Worm (Caenorhabditis elegans) whole organism, L4 larva: ENCODE measurements around the gene cul-4.

Experiments used
- F10B5.3 ChIP-seq: sonication (generic microtip); optimal IDR thresholded peaks from 2 replicates; lab custom pipeline; 2016; ENCODE audit warnings: mild to moderate bottlenecking, missing genetic modification characterization, missing compliant biosample characterization
- F37D6.2 ChIP-seq: sonication (generic microtip); optimal IDR thresholded peaks from 2 replicates; lab custom pipeline; 2016; ENCODE audit warnings: mild to moderate bottlenecking, missing genetic modification characterization, missing compliant biosample characterization
- F49E8.2 ChIP-seq: sonication (generic microtip); optimal IDR thresholded peaks from 2 replicates; lab custom pipeline; 2016; ENCODE audit warnings: missing compliant biosample characterization, mild to moderate bottlenecking, missing genetic modification characterization, borderline replicate concordance
- T20F7.1 ChIP-seq: fragments of 200-800 bp; sonication (Bioruptor generic); optimal IDR thresholded peaks from 2 replicates; lab custom pipeline; 2018; ENCODE audit warnings: mild to moderate bottlenecking, missing genetic modification characterization, missing compliant biosample characterization
- ama-1 ChIP-seq: fragments of 150-350 bp; optimal IDR thresholded peaks from 2 replicates; lab custom pipeline; 2014; ENCODE audit warnings: inconsistent platforms, mixed read lengths
- arid-1 ChIP-seq: fragments of 200-800 bp; sonication (Bioruptor generic); conservative IDR thresholded peaks from 2 replicates; pipeline ENCODE4 v1.3.6; 2022; ENCODE audit warnings: missing genetic modification reagents, missing genetic modification characterization, missing compliant biosample characterization
- attf-4 ChIP-seq: sonication (generic microtip); optimal IDR thresholded peaks from 3 replicates; lab custom pipeline; 2017; ENCODE audit warnings: missing biosample characterization, missing genetic modification characterization
- ceh-62 ChIP-seq: sonication (generic microtip); optimal IDR thresholded peaks from 2 replicates; lab custom pipeline; 2017; ENCODE audit warnings: missing biosample characterization, missing genetic modification characterization
- ces-1 ChIP-seq: fragments of 150-350 bp; sonication (generic microtip); optimal IDR thresholded peaks from 4 replicates; lab custom pipeline; 2014; ENCODE audit warnings: missing biosample characterization, missing genetic modification reagents, missing genetic modification characterization
- daf-16 ChIP-seq, 3 experiments: sonication (generic microtip); optimal IDR thresholded peaks; 2 replicates each; lab custom pipeline; 2016 to 2017; ENCODE audit warnings: missing genetic modification characterization in 3 of 3, missing genetic modification reagents in 3 of 3, mild to moderate bottlenecking in 2 of 3, missing compliant biosample characterization in 2 of 3, missing biosample characterization in 1 of 3, moderate library complexity in 1 of 3
- daf-8 ChIP-seq: fragments of 200-800 bp; sonication (Bioruptor generic); IDR thresholded peaks from 2 replicates; pipeline ENCODE4 v1.3.6; 2022; ENCODE audit warnings: missing genetic modification characterization, missing compliant biosample characterization
- dmd-6 ChIP-seq: fragments of 200-800 bp; sonication (Bioruptor generic); IDR thresholded peaks from 2 replicates; pipeline ENCODE4 v1.3.6; 2022; ENCODE audit warnings: missing genetic modification reagents, missing genetic modification characterization, missing compliant biosample characterization
- dve-1 ChIP-seq: sonication (generic microtip); optimal IDR thresholded peaks from 2 replicates; lab custom pipeline; 2017; ENCODE audit warnings: antibody characterized with exemption, mild to moderate bottlenecking, missing genetic modification characterization, missing compliant biosample characterization; ENCODE audit not compliant: insufficient read depth
- gei-8 ChIP-seq: fragments of 200-800 bp; sonication (Bioruptor generic); optimal IDR thresholded peaks from 2 replicates; lab custom pipeline; 2018; ENCODE audit warnings: mild to moderate bottlenecking, missing genetic modification characterization, missing compliant biosample characterization
- hlh-11 ChIP-seq: fragments of 200-800 bp; sonication (Bioruptor generic); optimal IDR thresholded peaks from 2 replicates; lab custom pipeline; 2018; ENCODE audit warnings: mild to moderate bottlenecking, missing genetic modification characterization, missing compliant biosample characterization
- hlh-30 ChIP-seq: sonication (generic microtip); optimal IDR thresholded peaks from 2 replicates; lab custom pipeline; 2017; ENCODE audit warnings: antibody characterized with exemption, mild to moderate bottlenecking, missing genetic modification characterization, missing compliant biosample characterization; ENCODE audit not compliant: insufficient read depth
- jun-1 ChIP-seq: fragments of 150-350 bp; optimal IDR thresholded peaks from 2 replicates; lab custom pipeline; 2014; ENCODE audit warnings: missing biosample characterization, missing genetic modification reagents, missing genetic modification characterization
- lin-1 ChIP-seq: fragments of 200-800 bp; sonication (Bioruptor generic); IDR thresholded peaks from 2 replicates; pipeline ENCODE4 v1.3.6; 2022; ENCODE audit warnings: missing genetic modification reagents, missing genetic modification characterization, missing compliant biosample characterization
- lin-13 ChIP-seq: fragments of 150-350 bp; optimal IDR thresholded peaks from 2 replicates; lab custom pipeline; 2014; ENCODE audit warnings: missing biosample characterization, missing genetic modification reagents, missing genetic modification characterization
- lin-39 ChIP-seq: fragments of 150-350 bp; optimal IDR thresholded peaks from 2 replicates; lab custom pipeline; 2014; ENCODE audit warnings: missing biosample characterization, missing genetic modification reagents, missing genetic modification characterization
- lsy-2 ChIP-seq, 2 experiments: fragments of 150-350 bp in 1 of 2; sonication (generic microtip) in 1 of 2; optimal IDR thresholded peaks; 2 replicates each; lab custom pipeline; 2014 to 2017; ENCODE audit warnings: missing biosample characterization in 2 of 2, missing genetic modification characterization in 2 of 2
- madf-5 ChIP-seq, 2 experiments: fragments of 200-800 bp; sonication (Bioruptor generic); IDR thresholded peaks; 2 replicates each; pipeline ENCODE4 v1.3.6; 2022; ENCODE audit warnings: missing compliant biosample characterization in 2 of 2, missing genetic modification characterization in 2 of 2
- madf-9 ChIP-seq: fragments of 200-800 bp; sonication (Bioruptor generic); conservative IDR thresholded peaks from 2 replicates; pipeline ENCODE4 v1.3.6; 2022; ENCODE audit warnings: missing genetic modification reagents, missing genetic modification characterization, missing compliant biosample characterization
- mdl-1 ChIP-seq, 2 experiments: fragments of 150-350 bp in 1 of 2; sonication (generic microtip) in 1 of 2; optimal IDR thresholded peaks; 2 replicates each; lab custom pipeline; 2014 to 2017; ENCODE audit warnings: missing biosample characterization in 2 of 2, missing genetic modification characterization in 2 of 2
- mdt-29 ChIP-seq: fragments of 200-800 bp; sonication (Bioruptor generic); IDR thresholded peaks from 2 replicates; pipeline ENCODE4 v1.3.6; 2022; ENCODE audit warnings: missing genetic modification reagents, missing genetic modification characterization, missing compliant biosample characterization
- mep-1 ChIP-seq: fragments of 150-350 bp; sonication (generic microtip); optimal IDR thresholded peaks from 3 replicates; lab custom pipeline; 2014; ENCODE audit warnings: missing biosample characterization, missing genetic modification characterization
- mes-2 ChIP-seq: sonication (generic microtip); optimal IDR thresholded peaks from 2 replicates; lab custom pipeline; 2016; ENCODE audit warnings: missing genotype, mild to moderate bottlenecking, missing genetic modification characterization, missing compliant biosample characterization; ENCODE audit not compliant: poor library complexity, severe bottlenecking
- mxl-3 ChIP-seq: fragments of 200-800 bp; sonication (Bioruptor generic); optimal IDR thresholded peaks from 2 replicates; lab custom pipeline; 2018; ENCODE audit warnings: mild to moderate bottlenecking, missing genetic modification characterization, missing compliant biosample characterization
- nhr-102 ChIP-seq: sonication (generic microtip); optimal IDR thresholded peaks from 2 replicates; lab custom pipeline; 2016; ENCODE audit warnings: mild to moderate bottlenecking, missing genetic modification characterization, moderate library complexity, missing compliant biosample characterization
- nhr-11 ChIP-seq: fragments of 150-350 bp; optimal IDR thresholded peaks from 2 replicates; lab custom pipeline; 2014; ENCODE audit warnings: missing biosample characterization, missing genetic modification characterization
- nhr-28 ChIP-seq: fragments of 150-350 bp; optimal IDR thresholded peaks from 2 replicates; lab custom pipeline; 2014; ENCODE audit warnings: missing biosample characterization, missing genetic modification characterization
- nhr-41 ChIP-seq: fragments of 200-800 bp; sonication (Bioruptor generic); IDR thresholded peaks from 2 replicates; pipeline ENCODE4 v1.3.6; 2022; ENCODE audit warnings: missing genetic modification reagents, missing genetic modification characterization, missing compliant biosample characterization
- nhr-6 ChIP-seq: fragments of 150-350 bp; optimal IDR thresholded peaks from 2 replicates; lab custom pipeline; 2014; ENCODE audit warnings: missing biosample characterization, missing genetic modification characterization
- nhr-77 ChIP-seq: fragments of 150-350 bp; optimal IDR thresholded peaks from 2 replicates; lab custom pipeline; 2014; ENCODE audit warnings: missing biosample characterization, missing genetic modification characterization
- pha-4 ChIP-seq, 2 experiments: fragments of 150-350 bp in 1 of 2; fragments of 200-800 bp in 1 of 2; sonication (Bioruptor generic) in 1 of 2; IDR thresholded peaks in 1 of 2; optimal IDR thresholded peaks in 1 of 2; 2 replicates each; pipeline versions ENCODE4 v1.3.6 to Lab custom; 2014 to 2022; ENCODE audit warnings: missing genetic modification characterization in 2 of 2, missing genetic modification reagents in 2 of 2, missing biosample characterization in 1 of 2, missing compliant biosample characterization in 1 of 2
- pqm-1 ChIP-seq: sonication (generic microtip); optimal IDR thresholded peaks from 2 replicates; lab custom pipeline; 2017; ENCODE audit warnings: missing biosample characterization, missing genetic modification characterization
- rbr-2 ChIP-seq: sonication (generic microtip); optimal IDR thresholded peaks from 2 replicates; lab custom pipeline; 2016; ENCODE audit warnings: missing genotype, missing genetic modification characterization, missing compliant biosample characterization
- snpc-4 ChIP-seq: fragments of 150-350 bp; optimal IDR thresholded peaks from 2 replicates; lab custom pipeline; 2014; ENCODE audit warnings: missing biosample characterization, missing genetic modification characterization
- tag-97 ChIP-seq: fragments of 200-800 bp; sonication (Bioruptor generic); IDR thresholded peaks from 2 replicates; pipeline ENCODE4 v1.3.6; 2022; ENCODE audit warnings: missing genetic modification characterization, missing compliant biosample characterization
- unc-130 ChIP-seq: sonication (generic microtip); optimal IDR thresholded peaks from 2 replicates; lab custom pipeline; 2016; ENCODE audit warnings: missing genetic modification reagents, missing genetic modification characterization, missing compliant biosample characterization
- unc-39 ChIP-seq: sonication (generic microtip); optimal IDR thresholded peaks from 2 replicates; lab custom pipeline; 2017; ENCODE audit warnings: missing biosample characterization, missing genetic modification characterization
- ztf-11 ChIP-seq: fragments of 150-350 bp; optimal IDR thresholded peaks from 2 replicates; lab custom pipeline; 2014; ENCODE audit warnings: missing biosample characterization, missing genetic modification characterization
- ztf-7 ChIP-seq: fragments of 150-350 bp; optimal IDR thresholded peaks from 2 replicates; lab custom pipeline; 2014; ENCODE audit warnings: missing biosample characterization, missing genetic modification characterization

cul-4 gene

DNA sequence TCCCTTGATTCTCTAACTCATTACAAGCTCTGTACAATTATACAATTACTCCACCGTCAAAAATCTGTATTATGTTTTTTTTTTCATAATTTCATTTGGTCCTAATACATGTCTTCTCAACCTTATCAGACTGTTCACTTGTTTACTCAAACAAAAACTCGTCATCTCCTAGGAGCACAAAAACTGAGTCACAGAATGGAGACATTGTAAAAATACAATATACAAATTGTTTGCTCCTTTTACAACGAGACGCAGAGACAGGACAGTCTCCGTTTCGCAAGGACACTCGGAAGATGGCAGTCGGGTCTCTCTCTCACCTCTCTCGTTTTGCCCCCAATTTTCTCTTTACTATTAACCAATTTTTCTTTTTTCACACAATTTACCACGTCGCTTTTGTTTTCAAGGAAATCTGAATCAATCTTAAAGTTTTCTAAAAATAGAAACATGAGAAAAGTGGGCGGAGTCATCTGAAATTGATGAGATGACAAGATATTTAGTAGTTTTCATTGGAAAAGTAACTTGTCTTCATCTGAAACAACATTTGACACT, 46.2 kb upstream of the cul-4 start, which contains the start of gene F32A5.8:
Gene F32A5.8 (plus strand): TSS at position 499 of the 549 bp plus-strand sequence.
- peak; percentile 56 for TF ChIP-seq mes-2 (tag; lab: Kevin White, UChicago)
- TF ChIP-seq arid-1 (GFP tag; lab: Robert Waterston, UW) = no peak
- TF ChIP-seq nhr-41 = no peak
- peak; percentile 76 for TF ChIP-seq nhr-6 (tag; lab: Kevin White, UChicago)
- no peak for TF ChIP-seq F37D6.2 (tag; lab: Kevin White, UChicago)
- TF ChIP-seq dmd-6 (GFP tag; lab: Robert Waterston, UW) = peak; percentile 72
- peak; percentile 51 for TF ChIP-seq nhr-102 (tag; lab: Kevin White, UChicago)
- TF ChIP-seq mdl-1 (tag; optimal IDR thresholded peaks at IDR 0.05; lab: Kevin White, UChicago) = peak in 1 of 2 experiments; percentile 17
- no peak for TF ChIP-seq ceh-62 (tag; lab: Kevin White, UChicago)
- peak; percentile 71 for TF ChIP-seq hlh-11
- no peak for TF ChIP-seq pha-4 (GFP tag; IDR thresholded peaks at IDR 0.05; lab: Robert Waterston, UW)
- TF ChIP-seq pha-4 (tag; optimal IDR thresholded peaks at IDR 0.05; lab: Kevin White, UChicago) = peak; percentile 81
- TF ChIP-seq daf-16 (GFP tag; optimal IDR thresholded peaks at IDR 0.05; lab: Kevin White, UChicago) = no peak
- peak; percentile 88 for TF ChIP-seq daf-16 (tag; optimal IDR thresholded peaks at IDR 0.05; lab: Kevin White, UChicago)
- TF ChIP-seq ama-1 (lab: Kevin White, UChicago) = peak; percentile 45
- TF ChIP-seq unc-130 (GFP tag; lab: Kevin White, UChicago) = no peak
- peak; percentile 64 for TF ChIP-seq T20F7.1 (GFP tag; lab: Kevin White, UChicago)
- peak in 1 of 2 experiments; percentile 51 for TF ChIP-seq lsy-2 (tag; optimal IDR thresholded peaks at IDR 0.05; lab: Kevin White, UChicago)
- TF ChIP-seq nhr-28 (tag; lab: Kevin White, UChicago) = peak; percentile 84
- peak; percentile 0 for TF ChIP-seq hlh-30 (tag; lab: Kevin White, UChicago)
- TF ChIP-seq nhr-77 (tag; lab: Kevin White, UChicago) = peak; percentile 54
- TF ChIP-seq gei-8 (GFP tag; lab: Kevin White, UChicago) = no peak
- no peak for TF ChIP-seq attf-4 (tag; lab: Kevin White, UChicago)
- TF ChIP-seq ztf-7 (tag; lab: Kevin White, UChicago) = no peak
- TF ChIP-seq F49E8.2 (tag; lab: Kevin White, UChicago) = no peak
- TF ChIP-seq dve-1 = peak; percentile 84
- TF ChIP-seq tag-97 (GFP tag; lab: Robert Waterston, UW) = no peak
- no peak for TF ChIP-seq mxl-3 (GFP tag; lab: Kevin White, UChicago)
- TF ChIP-seq pqm-1 (tag; lab: Kevin White, UChicago) = peak; percentile 69
- no peak for TF ChIP-seq lin-1
- no peak for TF ChIP-seq unc-39
- TF ChIP-seq mep-1 (tag; lab: Kevin White, UChicago) = peak; percentile 49

ce11 chrII:7261854-7262253, 40.0 kb upstream of the cul-4 start, which contains the start of gene C30G12.4:
Gene C30G12.4 (plus strand): TSS chrII:7262154.
- no peak for TF ChIP-seq mdt-29 (GFP tag; lab: Robert Waterston, UW)
- TF ChIP-seq lin-13 (GFP tag; lab: Kevin White, UChicago) = no peak
- TF ChIP-seq nhr-6 (tag; lab: Kevin White, UChicago) = no peak
- no peak for TF ChIP-seq madf-9 (GFP tag; lab: Robert Waterston, UW)
- no peak for TF ChIP-seq madf-5 (GFP tag; IDR thresholded peaks at IDR 0.05; lab: Robert Waterston, UW)
- TF ChIP-seq F10B5.3 (tag; lab: Kevin White, UChicago) = no peak
- no peak for TF ChIP-seq daf-8
- TF ChIP-seq snpc-4 (tag; lab: Kevin White, UChicago) = no peak
- no peak for TF ChIP-seq F49E8.2 (tag; lab: Kevin White, UChicago)
- no peak for TF ChIP-seq rbr-2 (tag; lab: Kevin White, UChicago)
- no peak for TF ChIP-seq ztf-11
- TF ChIP-seq nhr-11 (tag; lab: Kevin White, UChicago) = no peak
- no peak for TF ChIP-seq jun-1 (tag; lab: Kevin White, UChicago)
- TF ChIP-seq ces-1 (GFP tag; lab: Kevin White, UChicago) = no peak
- no peak for TF ChIP-seq lin-39 (tag; lab: Kevin White, UChicago)
